Worm (Caenorhabditis elegans): Measurements from ENCODE around the gene D1046.16.

D1046.16 gene

DNA sequence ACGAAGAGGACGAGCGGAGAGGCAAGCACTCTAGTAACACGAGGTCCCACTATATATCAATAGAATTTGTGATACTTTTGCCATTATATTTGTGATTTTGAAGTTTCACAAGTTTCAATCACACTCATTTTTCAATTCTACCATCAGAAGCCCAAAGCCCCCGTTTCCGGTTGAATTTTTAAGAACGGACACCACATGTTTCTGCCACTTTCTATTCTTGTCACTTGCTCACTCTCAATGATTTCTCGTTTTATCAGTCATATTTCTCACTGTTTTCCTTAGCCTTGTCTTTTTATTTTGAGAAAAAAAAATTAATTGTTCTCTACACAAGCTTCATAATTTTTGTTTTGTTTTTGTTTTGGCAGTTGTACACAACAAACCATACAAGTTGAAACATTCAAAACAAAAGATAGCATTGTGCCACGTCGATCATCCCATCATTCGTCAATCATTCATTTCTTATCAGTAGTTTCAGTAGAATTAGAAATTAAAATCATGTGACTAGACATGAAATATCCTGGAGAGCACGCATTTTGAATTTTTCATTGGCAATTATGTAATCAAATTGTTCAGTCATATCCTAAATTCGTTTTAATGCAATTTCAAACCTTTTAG lies 30.1 kb downstream of the D1046.16 start:
- no peak for TF ChIP-seq him-1 (tag; optimal IDR thresholded peaks at IDR 0.05)
- no peak for TF ChIP-seq W03F9.2 (tag; optimal IDR thresholded peaks at IDR 0.05)
- no peak for TF ChIP-seq dao-5 (tag; optimal IDR thresholded peaks at IDR 0.05)

ce11 chrIV:8954126-8954525 lies 32.2 kb downstream of the D1046.16 start:
- no peak for TF ChIP-seq dao-5 (tag; optimal IDR thresholded peaks at IDR 0.05)
- no peak for TF ChIP-seq him-1 (tag; optimal IDR thresholded peaks at IDR 0.05)
- TF ChIP-seq W03F9.2 (tag; optimal IDR thresholded peaks at IDR 0.05), result no peak

- no peak for TF ChIP-seq him-1 (tag; optimal IDR thresholded peaks at IDR 0.05)
- TF ChIP-seq W03F9.2 (tag; optimal IDR thresholded peaks at IDR 0.05), result no peak
- TF ChIP-seq dao-5 (tag; optimal IDR thresholded peaks at IDR 0.05), result no peak
Observed at ce11 chrIV:8956189-8956588, 34.2 kb downstream of the D1046.16 start, which contains the start of gene tpra-1. TSS of gene tpra-1 (plus strand) at chrIV:8956489.

ce11 chrIV:8965883-8966282 lies 43.9 kb downstream of the D1046.16 start, which contains the start of gene C53B4.2:
TSS of gene C53B4.2 (plus strand) at chrIV:8966183.
- no peak for TF ChIP-seq him-1 (tag; optimal IDR thresholded peaks at IDR 0.05)
- no peak for TF ChIP-seq dao-5 (tag; optimal IDR thresholded peaks at IDR 0.05)
- TF ChIP-seq W03F9.2 (tag; optimal IDR thresholded peaks at IDR 0.05), result no peak

DNA sequence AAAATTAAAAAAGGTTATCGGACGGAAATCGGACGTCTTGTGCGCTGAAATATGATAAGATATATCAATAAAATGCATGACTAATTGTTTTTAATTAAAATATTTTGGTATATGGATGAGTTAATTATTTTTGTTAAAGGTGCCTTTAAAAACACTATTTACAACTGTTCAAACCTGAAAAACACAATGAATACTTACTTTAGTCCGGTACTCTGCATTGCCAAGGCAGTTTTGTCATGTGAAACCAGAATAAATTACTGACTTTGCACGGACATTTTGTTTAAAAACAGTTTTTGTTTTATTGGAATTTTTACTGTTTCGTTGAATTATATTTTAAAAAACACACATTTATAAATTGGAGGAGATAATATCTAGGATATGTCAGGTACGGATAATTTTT lies 46.0 kb downstream of the D1046.16 start, which contains the start of gene suex-2:
TSS of gene suex-2 (plus strand) at position 301 of the 400 bp plus-strand sequence.
- TF ChIP-seq him-1 (tag; optimal IDR thresholded peaks at IDR 0.05), result no peak
- no peak for TF ChIP-seq dao-5 (tag; optimal IDR thresholded peaks at IDR 0.05)
- no peak for TF ChIP-seq W03F9.2 (tag; optimal IDR thresholded peaks at IDR 0.05)

Measured in whole organism, L4/young adult.